Worm (Caenorhabditis elegans) whole organism, young adult: ENCODE data around the gene Y60A3A.24.

Experiments used
- F22D6.2 ChIP-seq: sonication (generic microtip); optimal IDR thresholded peaks from 2 replicates; lab custom pipeline; 2016; ENCODE audit warnings: mild to moderate bottlenecking, missing genetic modification characterization, missing compliant biosample characterization
- Y67H2A.10 ChIP-seq: fragments of 200-800 bp; sonication (Bioruptor generic); conservative IDR thresholded peaks from 2 replicates; pipeline ENCODE4 v1.3.6; 2022; ENCODE audit warnings: missing genetic modification reagents, missing genetic modification characterization, missing compliant biosample characterization
- attf-3 ChIP-seq: fragments of 200-800 bp; sonication (Bioruptor generic); conservative IDR thresholded peaks from 2 replicates; pipeline ENCODE4 v1.3.6; 2022; ENCODE audit warnings: missing genetic modification reagents, missing genetic modification characterization, missing compliant biosample characterization
- mel-28 ChIP-seq: sonication (generic microtip); optimal IDR thresholded peaks from 2 replicates; lab custom pipeline; 2016; ENCODE audit warnings: borderline replicate concordance, mild to moderate bottlenecking, missing genetic modification characterization, missing compliant biosample characterization
- rcor-1 ChIP-seq: fragments of 200-800 bp; sonication (Bioruptor generic); IDR thresholded peaks from 2 replicates; pipeline ENCODE4 v1.3.6; 2022; ENCODE audit warnings: missing genetic modification reagents, missing genetic modification characterization, missing compliant biosample characterization
- snpc-1.1 ChIP-seq: sonication (generic microtip); optimal IDR thresholded peaks from 2 replicates; lab custom pipeline; 2017; ENCODE audit warnings: missing genetic modification characterization, mild to moderate bottlenecking, missing compliant biosample characterization, antibody characterized with exemption, moderate library complexity, missing genotype, missing genetic modification reagents; ENCODE audit not compliant: insufficient read depth
- ztf-18 ChIP-seq: sonication (generic microtip); optimal IDR thresholded peaks from 2 replicates; lab custom pipeline; 2016; ENCODE audit warnings: missing genotype, mild to moderate bottlenecking, missing genetic modification characterization, missing compliant biosample characterization

ce11 chrV:20011199-20011598, 29.5 kb upstream of the Y60A3A.24 start:
- no peak for TF ChIP-seq F22D6.2 (tag; lab: Kevin White, UChicago)
- no peak for TF ChIP-seq mel-28 (tag; lab: Kevin White, UChicago)
- TF ChIP-seq Y67H2A.10 (GFP tag; lab: Robert Waterston, UW), result no peak
- TF ChIP-seq attf-3 (GFP tag; lab: Robert Waterston, UW), result no peak
- TF ChIP-seq rcor-1, result no peak
- TF ChIP-seq snpc-1.1 (tag; lab: Kevin White, UChicago), result no peak
- TF ChIP-seq ztf-18 (tag; lab: Kevin White, UChicago), result no peak
